Fruit fly (Drosophila melanogaster) whole organism, pupa: ENCODE results near the gene CG7523.
A peak's percentile ranks its signal among the peaks of the same experiment; 100 is the strongest.

Experiments used
- CG10348 ChIP-seq: fragments of 200-800 bp; sonication (Bioruptor generic); IDR thresholded peaks from 2 replicates; pipeline ENCODE4 v1.3.6; 2022; ENCODE audit warnings: missing biosample characterization, missing genetic modification characterization
- CG12605 ChIP-seq: fragments of 200-800 bp; sonication (Bioruptor generic); IDR thresholded peaks from 2 replicates; pipeline ENCODE4 v1.3.6; 2022; ENCODE audit warnings: missing biosample characterization, missing genetic modification characterization
- CG13204 ChIP-seq: fragments of 200-800 bp; sonication (Bioruptor generic); optimal IDR thresholded peaks from 2 replicates; lab custom pipeline; 2018; ENCODE audit warnings: missing biosample characterization, mild to moderate bottlenecking, missing genetic modification characterization, moderate library complexity
- CG14655 ChIP-seq: fragments of 200-800 bp; sonication (Bioruptor generic); optimal IDR thresholded peaks from 3 replicates; lab custom pipeline; 2017; ENCODE audit warnings: mild to moderate bottlenecking, missing biosample characterization, missing genetic modification reagents, missing genetic modification characterization
- CG15710 ChIP-seq: fragments of 200-800 bp; sonication (Bioruptor generic); optimal IDR thresholded peaks from 2 replicates; lab custom pipeline; 2018; ENCODE audit warnings: missing biosample characterization, mild to moderate bottlenecking, missing genetic modification characterization, moderate library complexity
- CG17806 ChIP-seq: fragments of 200-800 bp; sonication (Bioruptor generic); optimal IDR thresholded peaks from 2 replicates; lab custom pipeline; 2018; ENCODE audit warnings: missing biosample characterization, mild to moderate bottlenecking, missing genetic modification characterization, moderate library complexity
- CG32121 ChIP-seq: fragments of 200-800 bp; sonication (Bioruptor generic); IDR thresholded peaks from 2 replicates; pipeline ENCODE4 v1.3.6; 2022; ENCODE audit warnings: missing biosample characterization, missing genetic modification characterization
- CG34367 ChIP-seq: fragments of 200-800 bp; sonication (Bioruptor generic); optimal IDR thresholded peaks from 2 replicates; lab custom pipeline; 2018; ENCODE audit warnings: missing biosample characterization, mild to moderate bottlenecking, missing genetic modification characterization
- CG4496 ChIP-seq: fragments of 200-800 bp; sonication (Bioruptor generic); IDR thresholded peaks from 3 replicates; pipeline ENCODE4 v1.3.6; 2022; ENCODE audit warnings: missing biosample characterization, missing genetic modification characterization
- CG8159 ChIP-seq: fragments of 200-800 bp; sonication (Bioruptor generic); optimal IDR thresholded peaks from 3 replicates; lab custom pipeline; 2018; ENCODE audit warnings: missing biosample characterization, mild to moderate bottlenecking, missing genetic modification characterization, moderate library complexity
- CG8301 ChIP-seq: fragments of 200-800 bp; sonication (Bioruptor generic); optimal IDR thresholded peaks from 2 replicates; lab custom pipeline; 2018; ENCODE audit warnings: missing biosample characterization, mild to moderate bottlenecking, missing genetic modification characterization
- CG9948 ChIP-seq: fragments of 200-800 bp; sonication (Bioruptor generic); optimal IDR thresholded peaks from 2 replicates; lab custom pipeline; 2018; ENCODE audit warnings: missing biosample characterization, mild to moderate bottlenecking, missing genetic modification characterization, moderate library complexity
- D1 ChIP-seq: fragments of 200-800 bp; sonication (Bioruptor generic); optimal IDR thresholded peaks from 2 replicates; lab custom pipeline; 2018; ENCODE audit warnings: missing biosample characterization, mild to moderate bottlenecking, missing genetic modification characterization, moderate library complexity
- EcR ChIP-seq: fragments of 200-800 bp; sonication (Bioruptor generic); optimal IDR thresholded peaks from 3 replicates; lab custom pipeline; 2019; ENCODE audit warnings: missing biosample characterization, missing genetic modification characterization, mild to moderate bottlenecking, moderate library complexity, missing genetic modification reagents
- Ets98B ChIP-seq: fragments of 200-800 bp; sonication (Bioruptor generic); IDR thresholded peaks from 2 replicates; pipeline ENCODE4 v1.3.6; 2022; ENCODE audit warnings: missing biosample characterization, missing genetic modification characterization
- Pif1A ChIP-seq: fragments of 200-800 bp; sonication (Bioruptor generic); optimal IDR thresholded peaks from 3 replicates; lab custom pipeline; 2016; ENCODE audit warnings: missing biosample characterization, missing genetic modification characterization
- Pif1B ChIP-seq: fragments of 200-800 bp; sonication (Bioruptor generic); optimal IDR thresholded peaks from 3 replicates; lab custom pipeline; 2016; ENCODE audit warnings: missing biosample characterization, missing genetic modification characterization
- Snoo ChIP-seq: fragments of 200-800 bp; sonication (Bioruptor generic); optimal IDR thresholded peaks from 3 replicates; lab custom pipeline; 2017; ENCODE audit warnings: missing biosample characterization, mild to moderate bottlenecking, missing genetic modification characterization, inconsistent platforms
- fd96Ca ChIP-seq: fragments of 200-800 bp; sonication (Bioruptor generic); IDR thresholded peaks from 3 replicates; pipeline ENCODE4 v1.3.6; 2022; ENCODE audit warnings: missing biosample characterization, missing genetic modification characterization
- gl ChIP-seq: fragments of 200-800 bp; sonication (Bioruptor generic); optimal IDR thresholded peaks from 2 replicates; lab custom pipeline; 2018; ENCODE audit warnings: missing biosample characterization, mild to moderate bottlenecking, missing genetic modification characterization
- rn ChIP-seq: fragments of 200-800 bp; sonication (Bioruptor generic); IDR thresholded peaks from 2 replicates; pipeline ENCODE4 v1.3.6; 2022; ENCODE audit warnings: missing biosample characterization, missing genetic modification characterization

The CG7523 gene

dm6 chr3R:17714370-17714769, 43.7 kb upstream of the CG7523 start:
- TF ChIP-seq Pif1A (GFP tag; lab: Kevin White, UChicago) (no peak), Snoo (tag; lab: Kevin White, UChicago) (no peak), CG10348 (GFP tag; lab: Robert Waterston, UW) (no peak), CG13204 (GFP tag; lab: Kevin White, UChicago) (no peak), rn (GFP tag; lab: Robert Waterston, UW) (no peak), CG15710 (no peak), CG14655 (GFP tag; lab: Kevin White, UChicago) (no peak), CG8159 (no peak), Ets98B (GFP tag; lab: Robert Waterston, UW) (no peak), CG17806 (tag; lab: Kevin White, UChicago) (no peak), CG9948 (tag; lab: Kevin White, UChicago) (no peak), gl (tag; lab: Kevin White, UChicago) (no peak), CG12605 (GFP tag; lab: Robert Waterston, UW) (no peak), CG8301 (no peak), CG32121 (GFP tag; lab: Robert Waterston, UW) (no peak), fd96Ca (no peak), Pif1B (no peak), D1 (tag; lab: Kevin White, UChicago) (no peak)

- TF ChIP-seq Pif1A (GFP tag; lab: Kevin White, UChicago), result no peak
- no peak for TF ChIP-seq CG17806 (tag; lab: Kevin White, UChicago)
- no peak for TF ChIP-seq Snoo (tag; lab: Kevin White, UChicago)
- TF ChIP-seq CG13204 (GFP tag; lab: Kevin White, UChicago), result peak; percentile 80
- no peak for TF ChIP-seq fd96Ca
- no peak for TF ChIP-seq CG8301
- TF ChIP-seq CG10348 (GFP tag; lab: Robert Waterston, UW), result no peak
- no peak for TF ChIP-seq D1 (tag; lab: Kevin White, UChicago)
- no peak for TF ChIP-seq CG8159
- no peak for TF ChIP-seq CG9948 (tag; lab: Kevin White, UChicago)
- no peak for TF ChIP-seq gl (tag; lab: Kevin White, UChicago)
- TF ChIP-seq CG12605 (GFP tag; lab: Robert Waterston, UW), result peak; percentile 21; the same call in 1 of the 2 replicates
- no peak for TF ChIP-seq Ets98B (GFP tag; lab: Robert Waterston, UW)
- no peak for TF ChIP-seq CG34367 (tag; lab: Kevin White, UChicago)
- 0 out of 3 replicates have a peak, but pooled peaks have one; percentile 12 for TF ChIP-seq CG4496 (GFP tag; lab: Robert Waterston, UW)
- no peak for TF ChIP-seq CG32121 (GFP tag; lab: Robert Waterston, UW)
- no peak for TF ChIP-seq CG15710
- peak; percentile 79 for TF ChIP-seq EcR
Measured at dm6 chr3R:17712623-17713521, 42.2 kb upstream of the CG7523 start.

dm6 chr3R:17711646-17711975, 40.9 kb upstream of the CG7523 start:
- no peak for TF ChIP-seq CG14655 (GFP tag; lab: Kevin White, UChicago)
- no peak for TF ChIP-seq Pif1A (GFP tag; lab: Kevin White, UChicago)
- TF ChIP-seq fd96Ca, result no peak
- no peak for TF ChIP-seq EcR
- no peak for TF ChIP-seq CG4496 (GFP tag; lab: Robert Waterston, UW)
- TF ChIP-seq CG8301, result no peak
- no peak for TF ChIP-seq CG12605 (GFP tag; lab: Robert Waterston, UW)
- no peak for TF ChIP-seq Snoo (tag; lab: Kevin White, UChicago)
- no peak for TF ChIP-seq CG34367 (tag; lab: Kevin White, UChicago)
- no peak for TF ChIP-seq rn (GFP tag; lab: Robert Waterston, UW)
- no peak for TF ChIP-seq CG10348 (GFP tag; lab: Robert Waterston, UW)
- no peak for TF ChIP-seq Pif1B
- no peak for TF ChIP-seq CG8159
- no peak for TF ChIP-seq CG15710
- no peak for TF ChIP-seq CG32121 (GFP tag; lab: Robert Waterston, UW)
- no peak for TF ChIP-seq D1 (tag; lab: Kevin White, UChicago)

DNA sequence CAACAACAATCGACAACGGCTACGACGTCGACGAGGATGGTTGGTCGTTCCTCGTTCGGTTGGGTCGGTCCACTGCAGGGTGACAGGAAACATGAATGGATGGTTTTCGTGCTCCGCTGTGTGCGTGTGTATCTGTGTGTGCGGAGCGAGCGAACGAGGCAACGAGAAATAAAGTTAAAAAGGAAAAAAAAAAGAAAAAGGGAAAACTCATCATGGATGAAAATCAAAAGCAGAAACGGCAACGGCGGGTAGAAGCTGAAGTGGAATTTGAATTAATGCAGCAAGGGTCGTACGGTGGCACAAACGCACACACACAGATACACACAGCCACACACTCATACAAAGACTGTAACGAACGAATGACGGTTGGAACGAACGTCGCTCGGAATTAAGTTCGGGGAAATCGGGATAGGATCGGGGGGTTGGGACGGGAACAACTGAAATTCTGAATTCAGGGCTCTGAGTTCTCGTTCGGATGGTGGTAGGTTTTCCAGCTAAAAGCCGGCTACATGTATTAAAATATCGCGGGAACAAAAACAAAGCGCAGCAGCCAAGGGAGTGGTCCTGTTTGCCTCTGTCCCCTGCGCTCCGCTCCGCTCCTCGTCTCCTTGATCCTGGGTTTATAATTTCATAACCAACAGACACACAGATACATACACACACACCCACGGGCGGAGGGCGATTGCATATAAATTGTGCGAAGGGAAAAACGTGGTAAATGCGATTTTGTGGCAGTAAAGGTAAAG, 40.4 kb upstream of the CG7523 start:
- peak; percentile 15 for TF ChIP-seq CG14655 (GFP tag; lab: Kevin White, UChicago)
- peak; percentile 20 for TF ChIP-seq CG8159
- peak; percentile 54; the same call in 1 of the 3 replicates for TF ChIP-seq CG4496 (GFP tag; lab: Robert Waterston, UW)
- peak; percentile 70 for TF ChIP-seq EcR
- peak; percentile 85 for TF ChIP-seq CG13204 (GFP tag; lab: Kevin White, UChicago)
- no peak for TF ChIP-seq Snoo (tag; lab: Kevin White, UChicago)
- TF ChIP-seq Pif1B, result peak; percentile 18
- no peak for TF ChIP-seq CG15710
- TF ChIP-seq, all 21 proteins: peak for 6

dm6 chr3R:17710418-17710817, 39.7 kb upstream of the CG7523 start:
- TF ChIP-seq gl (tag; lab: Kevin White, UChicago), result no peak
- no peak for TF ChIP-seq fd96Ca
- no peak for TF ChIP-seq rn (GFP tag; lab: Robert Waterston, UW)
- no peak for TF ChIP-seq Snoo (tag; lab: Kevin White, UChicago)
- TF ChIP-seq CG9948 (tag; lab: Kevin White, UChicago), result peak; percentile 12
- TF ChIP-seq D1 (tag; lab: Kevin White, UChicago), result no peak
- no peak for TF ChIP-seq CG32121 (GFP tag; lab: Robert Waterston, UW)
